Fruit fly (Drosophila melanogaster): ENCODE measurements around the gene Srpk79D.

DNA sequence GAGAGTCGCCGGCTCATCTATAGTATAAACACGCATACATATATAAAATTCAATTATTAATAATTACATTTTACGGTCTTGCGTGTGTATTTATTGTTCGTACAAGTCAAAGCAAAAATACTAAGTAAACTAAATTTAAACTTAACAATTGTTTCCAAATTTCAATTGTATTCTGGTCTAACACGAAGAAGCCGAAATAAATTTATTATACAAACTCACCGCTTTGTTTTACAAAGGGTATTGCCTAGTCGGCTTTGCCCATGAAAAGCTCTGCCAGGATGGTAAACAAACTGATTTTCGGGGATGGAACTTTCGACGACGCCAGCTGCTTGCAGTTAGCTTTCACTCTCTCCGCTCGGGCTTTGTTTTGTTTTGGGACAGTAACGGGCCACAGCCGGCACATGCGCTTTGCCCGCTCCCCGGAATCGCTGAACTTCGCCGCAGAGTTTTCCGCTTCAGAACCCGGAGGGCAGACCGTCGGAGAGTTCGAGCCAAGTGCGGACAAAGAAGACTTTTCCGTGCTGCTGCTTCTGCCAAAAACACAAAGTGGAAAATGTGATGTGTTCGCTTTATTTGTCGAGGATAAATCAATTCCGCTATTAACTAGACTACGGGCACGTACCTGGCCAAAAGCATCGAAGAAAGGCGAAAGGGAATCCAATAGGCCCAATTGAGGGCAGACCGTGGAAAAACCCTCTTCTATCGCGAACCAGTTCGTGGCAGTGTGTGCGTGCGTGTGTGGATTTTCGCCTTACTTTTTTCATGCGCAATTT lies at the start of gene Srpk79D:
- TF ChIP-seq psq (optimal IDR thresholded peaks at IDR 0.05) (no peak), Dll (optimal IDR thresholded peaks at IDR 0.05) (no peak), usp (GFP tag; optimal IDR thresholded peaks at IDR 0.05) (no peak), CG8478 (optimal IDR thresholded peaks at IDR 0.05) (no peak), pan (optimal IDR thresholded peaks at IDR 0.05) (no peak)

All from whole organism.